Worm (Caenorhabditis elegans) whole organism, L1 larva: ENCODE measurements around the gene acs-15.
"Not testable (repeated sequence)": the region's sequence is repeated elsewhere in the genome, so short reads cannot be mapped to it uniquely, and the experiment has no call there.

ENCODE experiments used
- C34B4.2 ChIP-seq: sonication (generic microtip); optimal IDR thresholded peaks from 2 replicates; lab custom pipeline; 2017; ENCODE audit warnings: mild to moderate bottlenecking, missing genetic modification characterization, missing compliant biosample characterization
- elt-3 ChIP-seq, 6 experiments: fragments of 150-350 bp in 1 of 6; sonication (generic microtip); optimal IDR thresholded peaks; 2 replicates each; lab custom pipeline; 2017 to 2018; ENCODE audit warnings: missing biosample characterization in 6 of 6, missing genetic modification characterization in 6 of 6, inconsistent platforms in 1 of 6
- nhr-76 ChIP-seq: sonication (generic microtip); optimal IDR thresholded peaks from 2 replicates; lab custom pipeline; 2017; ENCODE audit warnings: missing biosample characterization, missing genetic modification characterization
- nhr-90 ChIP-seq: sonication (generic microtip); optimal IDR thresholded peaks from 2 replicates; lab custom pipeline; 2016; ENCODE audit warnings: mild to moderate bottlenecking, missing genetic modification characterization, missing compliant biosample characterization; ENCODE audit not compliant: poor library complexity
- unc-130 ChIP-seq: fragments of 150-350 bp; optimal IDR thresholded peaks from 2 replicates; lab custom pipeline; 2017; ENCODE audit warnings: missing biosample characterization, missing genetic modification characterization, inconsistent platforms

DNA sequence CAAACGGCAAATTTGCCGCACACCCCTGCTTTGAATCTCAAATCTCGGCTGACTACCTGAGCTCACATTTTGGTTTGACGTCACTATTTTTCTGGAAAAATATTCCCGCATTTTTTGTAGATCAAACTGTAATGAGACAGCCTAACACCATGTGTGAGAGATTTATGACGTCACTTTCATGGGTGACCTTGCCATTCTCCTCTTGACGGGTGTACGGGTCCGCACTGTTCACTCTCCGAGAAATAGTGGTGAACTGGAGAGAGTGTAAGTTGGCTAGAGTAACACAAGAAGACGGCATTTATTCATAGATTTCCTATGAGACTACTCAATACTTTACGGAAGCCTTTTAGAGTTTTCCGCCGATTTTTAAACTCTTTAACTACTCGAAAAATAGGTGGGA lies 52.9 kb downstream of the acs-15 start, which contains the start of gene fbxc-40:
- TF ChIP-seq nhr-90 (tag; lab: Kevin White, UChicago); unc-130 (tag; lab: Kevin White, UChicago); elt-3 (tag; optimal IDR thresholded peaks at IDR 0.05; lab: Kevin White, UChicago); nhr-76 (tag; lab: Kevin White, UChicago); C34B4.2 (tag; lab: Kevin White, UChicago): not testable (repeated sequence)
